Fruit fly (Drosophila melanogaster) whole organism, embryonic: ENCODE data around the gene CG8176.
A peak's percentile ranks its signal among the peaks of the same experiment; 100 is the strongest.

Experiments used
- Asciz ChIP-seq: fragments of 200-800 bp; sonication (Bioruptor generic); optimal IDR thresholded peaks from 2 replicates; lab custom pipeline; 2017; ENCODE audit warnings: missing biosample characterization, mild to moderate bottlenecking, missing genetic modification characterization, missing genetic modification reagents
- Atf3 ChIP-seq: fragments of 200-800 bp; sonication (Bioruptor generic); optimal IDR thresholded peaks from 3 replicates; lab custom pipeline; 2016; ENCODE audit warnings: missing biosample characterization, missing genetic modification characterization
- CG10431 ChIP-seq: fragments of 200-800 bp; sonication (Bioruptor generic); optimal IDR thresholded peaks from 3 replicates; lab custom pipeline; 2018; ENCODE audit warnings: missing biosample characterization, mild to moderate bottlenecking, missing genetic modification characterization
- CG10543 ChIP-seq: fragments of 200-800 bp; sonication (Bioruptor generic); optimal IDR thresholded peaks from 3 replicates; lab custom pipeline; 2017; ENCODE audit warnings: missing biosample characterization, mild to moderate bottlenecking, missing genetic modification characterization, moderate library complexity
- CG10979 ChIP-seq: fragments of 200-800 bp; sonication (Bioruptor generic); optimal IDR thresholded peaks from 2 replicates; lab custom pipeline; 2018; ENCODE audit warnings: missing biosample characterization, mild to moderate bottlenecking, missing genetic modification characterization, moderate library complexity
- CG11696 ChIP-seq: fragments of 200-800 bp; sonication (Bioruptor generic); IDR thresholded peaks from 2 replicates; pipeline ENCODE4 v1.3.6; 2022; ENCODE audit warnings: missing biosample characterization, missing genetic modification characterization
- CG12299 ChIP-seq: fragments of 200-800 bp; sonication (Bioruptor generic); optimal IDR thresholded peaks from 2 replicates; lab custom pipeline; 2018; ENCODE audit warnings: missing biosample characterization, mild to moderate bottlenecking, missing genetic modification characterization
- CG12391 ChIP-seq: fragments of 200-800 bp; sonication (Bioruptor generic); optimal IDR thresholded peaks from 3 replicates; lab custom pipeline; 2018; ENCODE audit warnings: missing biosample characterization, mild to moderate bottlenecking, missing genetic modification characterization, moderate library complexity
- CG12744 ChIP-seq: fragments of 200-800 bp; sonication (Bioruptor generic); optimal IDR thresholded peaks from 2 replicates; lab custom pipeline; 2016; ENCODE audit warnings: missing biosample characterization, missing genetic modification characterization
- CG15011 ChIP-seq: fragments of 200-800 bp; sonication (Bioruptor generic); optimal IDR thresholded peaks from 3 replicates; lab custom pipeline; 2018; ENCODE audit warnings: missing biosample characterization, mild to moderate bottlenecking, missing genetic modification characterization
- CG16863 ChIP-seq: fragments of 200-800 bp; sonication (Bioruptor generic); optimal IDR thresholded peaks from 3 replicates; lab custom pipeline; 2016; ENCODE audit warnings: missing biosample characterization, missing genetic modification characterization
- CG17328 ChIP-seq: fragments of 200-800 bp; sonication (Bioruptor generic); IDR thresholded peaks from 2 replicates; pipeline ENCODE4 v1.3.6; 2022; ENCODE audit warnings: missing biosample characterization, missing genetic modification characterization
- CG17802 ChIP-seq: fragments of 200-800 bp; sonication (Bioruptor generic); optimal IDR thresholded peaks from 2 replicates; lab custom pipeline; 2018; ENCODE audit warnings: missing biosample characterization, mild to moderate bottlenecking, missing genetic modification characterization, moderate library complexity
- CG30431 ChIP-seq: fragments of 200-800 bp; sonication (Bioruptor generic); optimal IDR thresholded peaks from 2 replicates; lab custom pipeline; 2017; ENCODE audit warnings: missing biosample characterization, missing genetic modification characterization
- CG33213 ChIP-seq: fragments of 200-800 bp; sonication (Bioruptor generic); optimal IDR thresholded peaks from 3 replicates; lab custom pipeline; 2016; ENCODE audit warnings: missing biosample characterization, missing genetic modification characterization
- CG34376 ChIP-seq: fragments of 200-800 bp; sonication (Bioruptor generic); optimal IDR thresholded peaks from 2 replicates; lab custom pipeline; 2018; ENCODE audit warnings: missing biosample characterization, mild to moderate bottlenecking, missing genetic modification characterization
- CG3995 ChIP-seq: fragments of 200-800 bp; sonication (Bioruptor generic); optimal IDR thresholded peaks from 3 replicates; lab custom pipeline; 2016; ENCODE audit warnings: missing biosample characterization, missing genetic modification characterization
- CG42726 ChIP-seq: fragments of 200-800 bp; sonication (Bioruptor generic); IDR thresholded peaks from 2 replicates; pipeline ENCODE4 v1.3.6; 2022; ENCODE audit warnings: missing biosample characterization, missing genetic modification characterization; ENCODE audit not compliant: partially characterized antibody
- CG4328 ChIP-seq: fragments of 200-800 bp; sonication (Bioruptor generic); optimal IDR thresholded peaks from 3 replicates; lab custom pipeline; 2017; ENCODE audit warnings: missing biosample characterization, missing genetic modification reagents, missing genetic modification characterization
- CG6254 ChIP-seq: fragments of 200-800 bp; sonication (Bioruptor generic); optimal IDR thresholded peaks from 3 replicates; lab custom pipeline; 2017; ENCODE audit warnings: mild to moderate bottlenecking, missing biosample characterization, missing genetic modification reagents, missing genetic modification characterization
- CG7928 ChIP-seq: fragments of 200-800 bp; sonication (Bioruptor generic); optimal IDR thresholded peaks from 2 replicates; lab custom pipeline; 2017; ENCODE audit warnings: missing biosample characterization, mild to moderate bottlenecking, missing genetic modification characterization
- CG7987 ChIP-seq: fragments of 200-800 bp; sonication (Bioruptor generic); optimal IDR thresholded peaks from 2 replicates; lab custom pipeline; 2018; ENCODE audit warnings: missing biosample characterization, mild to moderate bottlenecking, missing genetic modification characterization, moderate library complexity
- CG8089 ChIP-seq: fragments of 200-800 bp; sonication (Bioruptor generic); optimal IDR thresholded peaks from 3 replicates; lab custom pipeline; 2016; ENCODE audit warnings: missing biosample characterization, missing genetic modification characterization
- CG9817 ChIP-seq: fragments of 200-800 bp; sonication (Bioruptor generic); optimal IDR thresholded peaks from 2 replicates; lab custom pipeline; 2018; ENCODE audit warnings: missing biosample characterization, mild to moderate bottlenecking, missing genetic modification characterization, moderate library complexity
- CoRest ChIP-seq: fragments of 200-800 bp; sonication (Bioruptor generic); optimal IDR thresholded peaks from 3 replicates; lab custom pipeline; 2018; ENCODE audit warnings: missing biosample characterization, mild to moderate bottlenecking, missing genetic modification characterization, moderate library complexity
- Eip74EF ChIP-seq, 2 experiments: fragments of 200-800 bp in 1 of 2; fragments of >200 bp in 1 of 2; sonication (Bioruptor generic) in 1 of 2; optimal IDR thresholded peaks; 2 replicates each; lab custom pipeline; 2017 to 2019; ENCODE audit warnings: missing biosample characterization in 2 of 2, missing genetic modification characterization in 2 of 2, mild to moderate bottlenecking in 1 of 2, moderate library complexity in 1 of 2
- H15 ChIP-seq: fragments of 200-800 bp; sonication (Bioruptor generic); IDR thresholded peaks from 3 replicates; pipeline ENCODE4 v1.3.6; 2022; ENCODE audit warnings: missing biosample characterization, missing genetic modification characterization
- Hey ChIP-seq: fragments of 200-800 bp; sonication (Bioruptor generic); optimal IDR thresholded peaks from 3 replicates; lab custom pipeline; 2018; ENCODE audit warnings: missing biosample characterization, mild to moderate bottlenecking, missing genetic modification characterization
- Hr3 ChIP-seq: fragments of 200-800 bp; sonication (Bioruptor generic); optimal IDR thresholded peaks from 3 replicates; lab custom pipeline; 2016; ENCODE audit warnings: missing biosample characterization, missing genetic modification characterization
- Kr ChIP-seq: fragments of 200-800 bp; sonication (Bioruptor generic); optimal IDR thresholded peaks from 2 replicates; lab custom pipeline; 2017; ENCODE audit warnings: missing biosample characterization, mild to moderate bottlenecking, missing genetic modification characterization
- Lhr ChIP-seq: fragments of 200-800 bp; sonication (Bioruptor generic); optimal IDR thresholded peaks from 3 replicates; lab custom pipeline; 2017; ENCODE audit warnings: mild to moderate bottlenecking, missing biosample characterization, missing genetic modification reagents, missing genetic modification characterization
- Lpt ChIP-seq: fragments of >200 bp; optimal IDR thresholded peaks from 2 replicates; lab custom pipeline; 2018; ENCODE audit warnings: missing biosample characterization, missing genetic modification characterization
- Nf-YA ChIP-seq: fragments of 200-800 bp; sonication (Bioruptor generic); IDR thresholded peaks from 2 replicates; pipeline ENCODE4 v1.3.6; 2022; ENCODE audit warnings: missing biosample characterization, missing genetic modification characterization
- Nf-YB ChIP-seq: fragments of 200-800 bp; sonication (Bioruptor generic); optimal IDR thresholded peaks from 3 replicates; lab custom pipeline; 2019; ENCODE audit warnings: missing biosample characterization, mild to moderate bottlenecking, missing genetic modification characterization, moderate library complexity
- Nf-YC ChIP-seq: fragments of 200-800 bp; optimal IDR thresholded peaks from 3 replicates; lab custom pipeline; 2019; ENCODE audit warnings: missing biosample characterization, mild to moderate bottlenecking, missing genetic modification characterization, moderate library complexity
- Rfx ChIP-seq: fragments of 200-800 bp; sonication (Bioruptor generic); IDR thresholded peaks from 2 replicates; pipeline ENCODE4 v1.3.6; 2022; ENCODE audit warnings: missing biosample characterization, missing genetic modification characterization
- TFAM ChIP-seq: fragments of 200-800 bp; sonication (Bioruptor generic); optimal IDR thresholded peaks from 2 replicates; lab custom pipeline; 2017; ENCODE audit warnings: missing biosample characterization, missing genetic modification characterization, inconsistent platforms
- ash1 ChIP-seq: fragments of 200-800 bp; sonication (Bioruptor generic); optimal IDR thresholded peaks from 2 replicates; lab custom pipeline; 2018; ENCODE audit warnings: missing biosample characterization, mild to moderate bottlenecking, missing genetic modification characterization
- caup ChIP-seq: fragments of 200-800 bp; sonication (Bioruptor generic); optimal IDR thresholded peaks from 3 replicates; lab custom pipeline; 2017; ENCODE audit warnings: missing biosample characterization, mild to moderate bottlenecking, missing genetic modification characterization, moderate library complexity; ENCODE audit not compliant: severe bottlenecking
- dm ChIP-seq: fragments of 200-800 bp; sonication (Bioruptor generic); optimal IDR thresholded peaks from 3 replicates; lab custom pipeline; 2016; ENCODE audit warnings: missing biosample characterization, missing genetic modification characterization
- dmrt99B ChIP-seq: fragments of 200-800 bp; sonication (Bioruptor generic); optimal IDR thresholded peaks from 2 replicates; lab custom pipeline; 2018; ENCODE audit warnings: missing biosample characterization, mild to moderate bottlenecking, missing genetic modification characterization, moderate library complexity
- dpn ChIP-seq, 2 experiments: fragments of 200-800 bp; sonication (Bioruptor generic); optimal IDR thresholded peaks; 3 replicates each; lab custom pipeline; 2016; ENCODE audit warnings: missing biosample characterization in 2 of 2, missing genetic modification characterization in 2 of 2
- fru ChIP-seq: fragments of >200 bp; optimal IDR thresholded peaks from 2 replicates; lab custom pipeline; 2017
- ham ChIP-seq: fragments of 200-800 bp; sonication (Bioruptor generic); IDR thresholded peaks from 2 replicates; pipeline ENCODE4 v1.3.6; 2022; ENCODE audit warnings: missing biosample characterization, missing genetic modification characterization
- ken ChIP-seq: fragments of 200-800 bp; sonication (Bioruptor generic); IDR thresholded peaks from 3 replicates; pipeline ENCODE4 v1.3.6; 2022; ENCODE audit warnings: missing biosample characterization, missing genetic modification characterization
- mld ChIP-seq: fragments of 200-800 bp; sonication (Bioruptor generic); IDR thresholded peaks from 3 replicates; pipeline ENCODE4 v1.3.6; 2022; ENCODE audit warnings: missing biosample characterization, missing genetic modification characterization; ENCODE audit not compliant: partially characterized antibody
- nerfin-1 ChIP-seq: fragments of 200-800 bp; sonication (Bioruptor generic); optimal IDR thresholded peaks from 3 replicates; lab custom pipeline; 2019; ENCODE audit warnings: missing biosample characterization, mild to moderate bottlenecking, missing genetic modification characterization, moderate library complexity
- toy ChIP-seq: fragments of 200-800 bp; sonication (Bioruptor generic); IDR thresholded peaks from 2 replicates; pipeline ENCODE4 v1.3.6; 2022; ENCODE audit warnings: missing biosample characterization, missing genetic modification characterization
- unc-4 ChIP-seq: fragments of 200-800 bp; sonication (Bioruptor generic); IDR thresholded peaks from 2 replicates; pipeline ENCODE4 v1.3.6; 2022; ENCODE audit warnings: missing biosample characterization, missing genetic modification characterization; ENCODE audit not compliant: partially characterized antibody
- wdn ChIP-seq: fragments of 200-800 bp; sonication (Bioruptor generic); IDR thresholded peaks from 2 replicates; pipeline ENCODE4 v1.3.6; 2022; ENCODE audit warnings: missing biosample characterization, missing genetic modification characterization
- z ChIP-seq: fragments of 200-800 bp; sonication (Bioruptor generic); IDR thresholded peaks from 3 replicates; pipeline ENCODE4 v1.3.6; 2022; ENCODE audit warnings: missing biosample characterization, missing genetic modification characterization

CG8176 gene

DNA sequence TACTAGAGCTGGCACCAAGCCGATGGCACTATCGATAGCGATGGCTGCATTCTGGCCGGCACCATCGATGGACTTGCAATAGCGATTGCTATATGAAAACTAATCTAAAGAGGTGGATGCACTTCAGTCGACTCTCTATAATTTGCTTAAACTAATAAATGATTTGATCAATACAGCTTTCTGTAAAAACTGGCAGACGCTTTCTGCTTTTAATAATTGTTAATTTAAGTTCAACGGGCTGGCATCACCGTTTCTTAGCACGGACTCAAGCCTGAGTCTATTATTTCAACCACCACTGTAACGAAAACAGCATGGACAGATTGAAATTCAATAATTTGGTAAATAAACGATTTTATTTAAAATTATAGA lies 2.8 kb upstream of the CG8176 start, which contains the start of the genes Ras85D and Rlb1 (continued):
- peak; percentile 89 for TF ChIP-seq CG9817 (tag; lab: Kevin White, UChicago)
- no peak for TF ChIP-seq Eip74EF (GFP tag; optimal IDR thresholded peaks at IDR 0.05; lab: Kevin White, UChicago)
- no peak for TF ChIP-seq CG11696 (GFP tag; lab: Robert Waterston, UW)
- peak; percentile 72 for TF ChIP-seq CG16863 (GFP tag; lab: Kevin White, UChicago)
- peak; percentile 43 for TF ChIP-seq caup (GFP tag; lab: Kevin White, UChicago)
- TF ChIP-seq dm, result peak; percentile 92
- peak; percentile 56 for TF ChIP-seq CG4328
- no peak for TF ChIP-seq Lpt
- TF ChIP-seq ham (GFP tag; lab: Robert Waterston, UW), result no peak
- no peak for TF ChIP-seq wdn
- peak; percentile 28 for TF ChIP-seq CG17802 (tag; lab: Kevin White, UChicago)
- no peak for TF ChIP-seq unc-4 (GFP tag; lab: Robert Waterston, UW)
- TF ChIP-seq Hey (tag; lab: Kevin White, UChicago), result no peak
- peak; percentile 72 for TF ChIP-seq CG8089 (GFP tag; lab: Kevin White, UChicago)
- TF ChIP-seq CG34376 (GFP tag; lab: Kevin White, UChicago), result peak; percentile 73
- peak; percentile 1 for TF ChIP-seq CG3995
- no peak for TF ChIP-seq CG17328 (GFP tag; lab: Robert Waterston, UW)
- TF ChIP-seq CG12299 (tag; lab: Kevin White, UChicago), result peak; percentile 14
- TF ChIP-seq CoRest (tag; lab: Kevin White, UChicago), result peak; percentile 79
- no peak for TF ChIP-seq ken (GFP tag; lab: Robert Waterston, UW)
- peak; percentile 51 for TF ChIP-seq nerfin-1 (tag; lab: Kevin White, UChicago)
- peak; percentile 75 for TF ChIP-seq CG33213
- peak; percentile 61 for TF ChIP-seq CG10979
- TF ChIP-seq CG10543 (GFP tag; lab: Kevin White, UChicago), result peak; percentile 87
- TF ChIP-seq CG12744 (GFP tag; lab: Kevin White, UChicago), result peak; percentile 23
- no peak for TF ChIP-seq ash1 (GFP tag; lab: Kevin White, UChicago)
- TF ChIP-seq TFAM (GFP tag; lab: Kevin White, UChicago), result no peak
- TF ChIP-seq H15 (GFP tag; lab: Robert Waterston, UW), result no peak
- no peak for TF ChIP-seq CG42726 (GFP tag; lab: Robert Waterston, UW)
- TF ChIP-seq CG12391, result peak; percentile 80
- TF ChIP-seq Nf-YB (GFP tag; lab: Kevin White, UChicago), result peak; percentile 31
- no peak for TF ChIP-seq CG15011 (GFP tag; lab: Kevin White, UChicago)
- TF ChIP-seq Kr, result no peak
- no peak for TF ChIP-seq CG30431 (GFP tag; lab: Kevin White, UChicago)
- TF ChIP-seq Atf3 (GFP tag; lab: Kevin White, UChicago), result peak; percentile 60
- TF ChIP-seq dpn (GFP tag; optimal IDR thresholded peaks at IDR 0.05; lab: Kevin White, UChicago), result peak; percentile 83
- peak; percentile 77 for TF ChIP-seq Nf-YC (tag; lab: Kevin White, UChicago)
- no peak for TF ChIP-seq z (GFP tag; lab: Robert Waterston, UW)
- TF ChIP-seq fru (lab: Kevin White, UChicago), result no peak
- peak; percentile 74 for TF ChIP-seq Hr3 (GFP tag; lab: Kevin White, UChicago)
- no peak for TF ChIP-seq dmrt99B (tag; lab: Kevin White, UChicago)
- no peak for TF ChIP-seq mld (GFP tag; lab: Robert Waterston, UW)
- no peak for TF ChIP-seq Asciz
- TF ChIP-seq Lhr (GFP tag; lab: Kevin White, UChicago), result peak; percentile 69
- TF ChIP-seq Rfx (GFP tag; lab: Robert Waterston, UW), result no peak
- peak; percentile 45 for TF ChIP-seq CG7987
- TF ChIP-seq toy (GFP tag; lab: Robert Waterston, UW), result no peak
- no peak for TF ChIP-seq CG6254
- TF ChIP-seq Nf-YA (GFP tag; lab: Robert Waterston, UW), result no peak
- no peak for TF ChIP-seq CG10431 (GFP tag; lab: Kevin White, UChicago)
- peak; percentile 47 for TF ChIP-seq CG7928
